Fruit fly (Drosophila melanogaster): ENCODE data around the gene Toll-9.

Gene Toll-9

DNA sequence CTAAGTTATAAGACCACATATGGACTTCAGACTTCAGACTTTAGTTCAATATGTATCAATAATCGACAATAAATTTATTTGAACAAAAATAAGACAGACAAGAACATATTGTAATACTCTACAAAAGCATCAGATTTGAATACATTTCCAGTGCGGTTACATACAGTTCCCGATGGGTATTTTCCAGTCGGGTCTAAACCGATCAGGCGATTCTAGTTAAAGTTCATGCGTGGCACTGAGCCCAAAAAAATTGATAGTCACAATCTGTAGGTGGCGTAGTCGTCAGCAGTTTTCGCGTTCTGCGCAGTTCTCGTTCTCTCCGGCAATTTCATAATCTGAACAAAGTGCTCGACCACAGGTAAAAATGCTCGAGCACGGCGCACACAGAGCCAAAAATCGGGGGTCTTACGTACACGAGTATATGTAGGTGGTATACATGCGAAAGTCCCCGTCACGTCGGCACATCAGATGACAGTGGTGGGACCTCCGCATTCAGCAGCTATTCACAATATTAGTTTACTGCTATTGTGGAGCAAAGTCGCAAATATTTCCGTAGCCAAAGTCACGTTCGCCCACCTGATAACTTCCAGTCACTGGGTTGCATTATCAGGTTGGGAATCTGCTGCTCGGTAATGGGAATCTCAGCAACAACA is 28.9 kb upstream of the Toll-9 start (continued):
- 0 out of 3 replicates have a peak, but pooled peaks have one; percentile 46 for TF ChIP-seq Dbx (GFP tag; IDR thresholded peaks at IDR 0.05)
- no peak for TF ChIP-seq CG1233 (GFP tag; optimal IDR thresholded peaks at IDR 0.05)
- peak; percentile 65 for TF ChIP-seq BtbVII (GFP tag; optimal IDR thresholded peaks at IDR 0.05)
- no peak for TF ChIP-seq fd64A (GFP tag; optimal IDR thresholded peaks at IDR 0.05)
- TF ChIP-seq B-H2 (GFP tag; optimal IDR thresholded peaks at IDR 0.05), result peak; percentile 75
- peak; percentile 46; the same call in 1 of the 3 replicates for TF ChIP-seq CG11695 (GFP tag; IDR thresholded peaks at IDR 0.05)
- TF ChIP-seq CG12104 (GFP tag; optimal IDR thresholded peaks at IDR 0.05), result no peak
- no peak for TF ChIP-seq MESR4 (GFP tag; optimal IDR thresholded peaks at IDR 0.05)
- no peak for TF ChIP-seq prd (optimal IDR thresholded peaks at IDR 0.05)
- peak; percentile 51 for TF ChIP-seq prd (GFP tag; IDR thresholded peaks at IDR 0.05)
- TF ChIP-seq lab (GFP tag; optimal IDR thresholded peaks at IDR 0.05), result peak; percentile 65
- TF ChIP-seq MBD-R2 (GFP tag; IDR thresholded peaks at IDR 0.05), result peak; percentile 42; the same call in 1 of the 2 replicates
- no peak for TF ChIP-seq HHEX (GFP tag; optimal IDR thresholded peaks at IDR 0.05)
- peak; percentile 31 for TF ChIP-seq Fer3 (tag; optimal IDR thresholded peaks at IDR 0.05)
- TF ChIP-seq CG14710 (tag; optimal IDR thresholded peaks at IDR 0.05), result no peak
- no peak for TF ChIP-seq fd102C (GFP tag; optimal IDR thresholded peaks at IDR 0.05)
- TF ChIP-seq ftz-f1 (GFP tag; optimal IDR thresholded peaks at IDR 0.05), result peak; percentile 55
- peak; percentile 44 for TF ChIP-seq CG7987 (GFP tag; optimal IDR thresholded peaks at IDR 0.05)
- TF ChIP-seq cwo (GFP tag; optimal IDR thresholded peaks at IDR 0.05), result peak; percentile 85
- TF ChIP-seq ind (GFP tag; optimal IDR thresholded peaks at IDR 0.05), result peak; percentile 55
- TF ChIP-seq trem (tag; optimal IDR thresholded peaks at IDR 0.05), result no peak
- 0 out of 2 replicates have a peak, but pooled peaks have one; percentile 21 for TF ChIP-seq bbx (GFP tag; IDR thresholded peaks at IDR 0.05; ENCODE audit: partially characterized antibody)
- TF ChIP-seq CG8924 (tag; optimal IDR thresholded peaks at IDR 0.05), result peak; percentile 52
- TF ChIP-seq CG10959 (GFP tag; IDR thresholded peaks at IDR 0.05), result no peak
- TF ChIP-seq CG9215 (GFP tag; IDR thresholded peaks at IDR 0.05), result peak; percentile 38
- TF ChIP-seq vvl (GFP tag; IDR thresholded peaks at IDR 0.05), result peak; percentile 25; the same call in 1 of the 2 replicates
- no peak for TF ChIP-seq HLH3B (GFP tag; IDR thresholded peaks at IDR 0.05)
- no peak for TF ChIP-seq Dp (GFP tag; optimal IDR thresholded peaks at IDR 0.05)
- no peak for TF ChIP-seq CG15601 (tag; optimal IDR thresholded peaks at IDR 0.05)
- TF ChIP-seq CG43689 (GFP tag; IDR thresholded peaks at IDR 0.05), result no peak
- no peak for TF ChIP-seq CG10565 (GFP tag; optimal IDR thresholded peaks at IDR 0.05)
- no peak for TF ChIP-seq Elba2 (GFP tag; optimal IDR thresholded peaks at IDR 0.05)
- TF ChIP-seq nerfin-1 (tag; optimal IDR thresholded peaks at IDR 0.05), result no peak
- TF ChIP-seq croc (GFP tag; conservative IDR thresholded peaks at IDR 0.05), result no peak
- no peak for TF ChIP-seq CG5180 (GFP tag; optimal IDR thresholded peaks at IDR 0.05)
- TF ChIP-seq Doc3 (GFP tag; IDR thresholded peaks at IDR 0.05; ENCODE audit: partially characterized antibody), result no peak
- peak; percentile 95 for TF ChIP-seq CG3995 (GFP tag; optimal IDR thresholded peaks at IDR 0.05)
- no peak for TF ChIP-seq gfzf (GFP tag; optimal IDR thresholded peaks at IDR 0.05)
- TF ChIP-seq CG15073 (GFP tag; optimal IDR thresholded peaks at IDR 0.05), result peak; percentile 40
- no peak for TF ChIP-seq CG7928 (GFP tag; optimal IDR thresholded peaks at IDR 0.05)
- TF ChIP-seq jumu (GFP tag; optimal IDR thresholded peaks at IDR 0.05), result no peak
- no peak for TF ChIP-seq CG10267 (tag; optimal IDR thresholded peaks at IDR 0.05)
- no peak for TF ChIP-seq CG1602 (GFP tag; optimal IDR thresholded peaks at IDR 0.05)
- TF ChIP-seq hkb (optimal IDR thresholded peaks at IDR 0.05), result no peak
- TF ChIP-seq hkb (GFP tag; IDR thresholded peaks at IDR 0.05), result no peak
- peak; percentile 69 for TF ChIP-seq CG32532 (GFP tag; IDR thresholded peaks at IDR 0.05)
- TF ChIP-seq lmd (GFP tag; IDR thresholded peaks at IDR 0.05), result no peak; the same call in 1 of the 2 replicates
- TF ChIP-seq Bgb (GFP tag; IDR thresholded peaks at IDR 0.05; ENCODE audit: partially characterized antibody), result no peak; the same call in 1 of the 2 replicates
- no peak for TF ChIP-seq CG12219 (GFP tag; optimal IDR thresholded peaks at IDR 0.05)

Measured in whole organism, embryonic.